Fruit fly (Drosophila melanogaster) whole organism, embryonic: ENCODE data around the gene Tango1.
A peak's percentile ranks its signal among the peaks of the same experiment; 100 is the strongest.

Experiments
- CG34224 ChIP-seq: fragments of 200-800 bp; sonication (Bioruptor generic); IDR thresholded peaks from 3 replicates; pipeline ENCODE4 v1.3.6; 2022; ENCODE audit warnings: missing biosample characterization, missing genetic modification characterization; ENCODE audit not compliant: partially characterized antibody
- CG4854 ChIP-seq: fragments of 200-800 bp; sonication (Bioruptor generic); optimal IDR thresholded peaks from 2 replicates; lab custom pipeline; 2016; ENCODE audit warnings: missing biosample characterization, missing genetic modification characterization, inconsistent platforms
- CG9437 ChIP-seq: fragments of 200-800 bp; sonication (Bioruptor generic); optimal IDR thresholded peaks from 2 replicates; lab custom pipeline; 2018; ENCODE audit warnings: missing biosample characterization, mild to moderate bottlenecking, missing genetic modification characterization
- bab2 ChIP-seq: fragments of 200-800 bp; sonication (Bioruptor generic); optimal IDR thresholded peaks from 2 replicates; lab custom pipeline; 2016; ENCODE audit warnings: missing biosample characterization, missing genetic modification characterization
- gt ChIP-seq: fragments of 200-800 bp; sonication (Bioruptor generic); IDR thresholded peaks from 2 replicates; pipeline ENCODE4 v1.3.6; 2022; ENCODE audit warnings: missing biosample characterization, missing genetic modification characterization
- pb ChIP-seq: fragments of 200-800 bp; sonication (Bioruptor generic); optimal IDR thresholded peaks from 3 replicates; lab custom pipeline; 2016; ENCODE audit warnings: missing biosample characterization, missing genetic modification characterization
- twi ChIP-seq: fragments of 200-800 bp; optimal IDR thresholded peaks from 2 replicates; lab custom pipeline; 2019; ENCODE audit warnings: missing biosample characterization, mild to moderate bottlenecking, missing genetic modification characterization, moderate library complexity

- TF ChIP-seq CG9437 (GFP tag; lab: Kevin White, UChicago): peak; percentile 36
- TF ChIP-seq CG4854: peak; percentile 48
- 0 out of 2 replicates have a peak, but pooled peaks have one; percentile 27 for TF ChIP-seq gt
- peak; percentile 59 for TF ChIP-seq pb
- TF ChIP-seq CG34224: peak; percentile 64
- peak; percentile 48 for TF ChIP-seq twi (tag; lab: Kevin White, UChicago)
- TF ChIP-seq bab2 (GFP tag; lab: Kevin White, UChicago): peak; percentile 74
Observed at dm6 chr2L:6610683-6611373, 38.4 kb upstream of the Tango1 start, which contains the start of gene CG11050.
